Fruit fly (Drosophila melanogaster) Kc167 (cell line): ENCODE data around the gene spdo.

Source experiments
- insv ChIP-seq: fragments of >200 bp; optimal IDR thresholded peaks from 3 replicates; lab custom pipeline; 2018; ENCODE audit warnings: missing external identifiers
- psq ChIP-seq: fragments of >200 bp; optimal IDR thresholded peaks from 2 replicates; lab custom pipeline; 2017; ENCODE audit warnings: missing external identifiers

DNA sequence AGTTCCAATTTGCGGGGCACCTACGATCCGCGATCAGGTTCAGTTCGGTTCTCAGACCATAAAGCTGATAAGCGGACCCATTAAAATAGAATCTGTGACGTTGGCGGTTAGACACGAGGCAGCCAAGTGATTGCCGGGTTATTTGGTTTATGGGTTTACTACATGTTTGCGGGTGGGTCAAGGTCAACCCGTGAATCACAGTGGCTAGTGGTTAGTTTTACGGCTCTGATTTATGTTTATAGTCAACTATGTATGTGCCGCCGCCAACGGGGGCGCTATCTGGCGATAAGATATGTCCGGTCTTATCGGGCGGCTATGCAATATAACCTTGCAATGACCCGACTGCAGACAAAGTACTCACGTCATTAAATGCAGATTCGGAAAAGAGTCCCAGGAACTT lies 27.0 kb upstream of the spdo start:
- TF ChIP-seq psq (no peak), insv (lab: Kevin White, UChicago) (no peak)
